Fruit fly (Drosophila melanogaster) whole organism, wandering third instar larva: ENCODE data around the gene CG7011.
A peak's percentile ranks its signal among the peaks of the same experiment; 100 is the strongest.

ENCODE experiments used
- Abd-B ChIP-seq: fragments of >200 bp; optimal IDR thresholded peaks from 2 replicates; lab custom pipeline; 2017; ENCODE audit warnings: missing biosample characterization, missing genetic modification characterization
- CG32264 ChIP-seq: fragments of 200-800 bp; sonication (Bioruptor generic); optimal IDR thresholded peaks from 2 replicates; lab custom pipeline; 2016; ENCODE audit warnings: missing biosample characterization, missing genetic modification characterization
- CG9705 ChIP-seq: fragments of 200-800 bp; sonication (Bioruptor generic); optimal IDR thresholded peaks from 2 replicates; lab custom pipeline; 2018; ENCODE audit warnings: missing biosample characterization, mild to moderate bottlenecking, missing genetic modification characterization
- Dfd ChIP-seq: fragments of >200 bp; optimal IDR thresholded peaks from 2 replicates; lab custom pipeline; 2017; ENCODE audit warnings: missing biosample characterization, missing genetic modification characterization
- Dif ChIP-seq: fragments of 200-275, 200-300 bp; sonication (Bioruptor generic); optimal IDR thresholded peaks from 2 replicates; lab custom pipeline; 2018; ENCODE audit warnings: missing biosample characterization, missing genetic modification characterization; ENCODE audit not compliant: partially characterized antibody
- GATAd ChIP-seq: sonication (Bioruptor generic); optimal IDR thresholded peaks from 2 replicates; lab custom pipeline; 2016; ENCODE audit warnings: missing biosample characterization, missing genetic modification characterization
- HLH106 ChIP-seq: fragments of 200-800 bp; optimal IDR thresholded peaks from 3 replicates; lab custom pipeline; 2019; ENCODE audit warnings: missing biosample characterization, mild to moderate bottlenecking, missing genetic modification characterization, moderate library complexity
- Hr78 ChIP-seq: fragments of >200 bp; optimal IDR thresholded peaks from 2 replicates; lab custom pipeline; 2017; ENCODE audit warnings: missing biosample characterization, missing genetic modification characterization
- Hr83 ChIP-seq: fragments of 200-300 bp; sonication (Bioruptor generic); optimal IDR thresholded peaks from 2 replicates; lab custom pipeline; 2016; ENCODE audit warnings: missing biosample characterization, mild to moderate bottlenecking, missing genetic modification characterization, moderate library complexity; ENCODE audit not compliant: poor library complexity, severe bottlenecking
- Jra ChIP-seq: sonication (Bioruptor generic); optimal IDR thresholded peaks from 2 replicates; lab custom pipeline; 2016; ENCODE audit warnings: missing biosample characterization, missing genetic modification characterization
- Mio ChIP-seq: sonication (Bioruptor generic); optimal IDR thresholded peaks from 2 replicates; lab custom pipeline; 2016; ENCODE audit warnings: missing biosample characterization, missing genetic modification characterization
- Myc ChIP-seq: fragments of >200 bp; optimal IDR thresholded peaks from 2 replicates; lab custom pipeline; 2017
- N ChIP-seq: fragments of >200 bp; optimal IDR thresholded peaks from 2 replicates; lab custom pipeline; 2018; ENCODE audit warnings: missing biosample characterization, missing external identifiers, missing genetic modification characterization
- OdsH ChIP-seq: fragments of 200-800 bp; sonication (Bioruptor generic); optimal IDR thresholded peaks from 2 replicates; lab custom pipeline; 2016; ENCODE audit warnings: missing biosample characterization, mild to moderate bottlenecking, missing genetic modification characterization
- Rel ChIP-seq, 2 experiments: fragments of 200-800 bp; sonication (Bioruptor generic) in 1 of 2; optimal IDR thresholded peaks; 2 replicates in 1 of 2; 3 replicates in 1 of 2; lab custom pipeline; 2016 to 2019; ENCODE audit warnings: mild to moderate bottlenecking in 2 of 2, missing biosample characterization in 2 of 2, missing genetic modification characterization in 2 of 2, moderate library complexity in 1 of 2
- Sp1 ChIP-seq: fragments of 200-800 bp; sonication (Bioruptor generic); optimal IDR thresholded peaks from 3 replicates; lab custom pipeline; 2019; ENCODE audit warnings: missing biosample characterization, mild to moderate bottlenecking, missing genetic modification characterization, moderate library complexity
- Vsx2 ChIP-seq: fragments of 200-300, 225-300 bp; sonication (Bioruptor generic); optimal IDR thresholded peaks from 2 replicates; lab custom pipeline; 2018; ENCODE audit warnings: missing biosample characterization, missing genetic modification characterization; ENCODE audit not compliant: partially characterized antibody
- br ChIP-seq: fragments of 200-800 bp; sonication (Bioruptor generic); optimal IDR thresholded peaks from 2 replicates; lab custom pipeline; 2016; ENCODE audit warnings: missing biosample characterization, missing genetic modification characterization
- dl ChIP-seq, 2 experiments: fragments of 175-275, 200-275 bp in 1 of 2; fragments of 200-275 bp in 1 of 2; sonication (Bioruptor generic); optimal IDR thresholded peaks; lab custom pipeline; 2018; ENCODE audit warnings: mild to moderate bottlenecking in 2 of 2, missing biosample characterization in 2 of 2, missing genetic modification characterization in 2 of 2, moderate library complexity in 2 of 2; ENCODE audit not compliant: partially characterized antibody in 2 of 2, insufficient read depth in 1 of 2
- dsf ChIP-seq: sonication (Bioruptor generic); optimal IDR thresholded peaks from 2 replicates; lab custom pipeline; 2016; ENCODE audit warnings: missing biosample characterization, missing genetic modification characterization, borderline replicate concordance
- ey ChIP-seq: fragments of 200-800 bp; sonication (Bioruptor generic); optimal IDR thresholded peaks from 2 replicates; lab custom pipeline; 2016; ENCODE audit warnings: missing biosample characterization, missing genetic modification characterization
- fru ChIP-seq: fragments of 200-800 bp; sonication (Bioruptor generic); optimal IDR thresholded peaks from 3 replicates; lab custom pipeline; 2016; ENCODE audit warnings: missing biosample characterization, mild to moderate bottlenecking, missing genetic modification characterization
- jim ChIP-seq: fragments of 175-275, 200-325 bp; sonication (Bioruptor generic); optimal IDR thresholded peaks from 2 replicates; lab custom pipeline; 2016; ENCODE audit warnings: missing biosample characterization, mild to moderate bottlenecking, missing genetic modification characterization
- lola ChIP-seq: fragments of >200 bp; optimal IDR thresholded peaks from 2 replicates; lab custom pipeline; 2017; ENCODE audit warnings: missing biosample characterization, missing genetic modification characterization
- pan ChIP-seq: fragments of >200 bp; optimal IDR thresholded peaks from 2 replicates; lab custom pipeline; 2017
- psq ChIP-seq: fragments of 200-800 bp; sonication (Bioruptor generic); optimal IDR thresholded peaks from 3 replicates; lab custom pipeline; 2017; ENCODE audit warnings: missing biosample characterization, mild to moderate bottlenecking, missing genetic modification characterization, moderate library complexity
- sage ChIP-seq: fragments of 200-800 bp; sonication (Bioruptor generic); optimal IDR thresholded peaks from 2 replicates; lab custom pipeline; 2016; ENCODE audit warnings: missing biosample characterization, mild to moderate bottlenecking, missing genetic modification characterization
- sv ChIP-seq: fragments of 200-800 bp; sonication (Bioruptor generic); optimal IDR thresholded peaks from 3 replicates; lab custom pipeline; 2016; ENCODE audit warnings: missing biosample characterization, missing genetic modification characterization
- tai ChIP-seq: sonication (Bioruptor generic); optimal IDR thresholded peaks from 2 replicates; lab custom pipeline; 2016; ENCODE audit warnings: missing biosample characterization, missing genetic modification characterization
- woc ChIP-seq: sonication (Bioruptor generic); optimal IDR thresholded peaks from 2 replicates; lab custom pipeline; 2016; ENCODE audit warnings: missing biosample characterization, mild to moderate bottlenecking, missing genetic modification characterization

Gene CG7011

dm6 chr3L:15131278-15131677 lies 32.1 kb downstream of the CG7011 start, which contains the start of gene CG13457:
Gene CG13457, minus strand, starts transcription at chr3L:15131378.
- TF ChIP-seq ey, result no peak
- TF ChIP-seq Vsx2 (GFP tag; lab: Kevin White, UChicago), result no peak
- no peak for TF ChIP-seq dsf (GFP tag; lab: Kevin White, UChicago)
- no peak for TF ChIP-seq woc (GFP tag; lab: Kevin White, UChicago)
- TF ChIP-seq HLH106 (tag; lab: Kevin White, UChicago), result no peak
- TF ChIP-seq Mio (GFP tag; lab: Kevin White, UChicago), result no peak
- no peak for TF ChIP-seq dl (GFP tag; optimal IDR thresholded peaks at IDR 0.05; lab: Kevin White, UChicago; ENCODE audit: insufficient read depth in 1 of 2, partially characterized antibody in 2 of 2)
- TF ChIP-seq Hr83 (GFP tag; lab: Kevin White, UChicago), result no peak
- TF ChIP-seq Rel (GFP tag; optimal IDR thresholded peaks at IDR 0.05; lab: Kevin White, UChicago), result no peak
- TF ChIP-seq Rel (tag; optimal IDR thresholded peaks at IDR 0.05; lab: Kevin White, UChicago), result no peak
- TF ChIP-seq sage (GFP tag; lab: Kevin White, UChicago), result no peak
- no peak for TF ChIP-seq N
- TF ChIP-seq CG9705, result no peak
- no peak for TF ChIP-seq lola (GFP tag; lab: Kevin White, UChicago)
- no peak for TF ChIP-seq Hr78

- no peak for TF ChIP-seq Dfd (GFP tag; lab: Kevin White, UChicago)
- TF ChIP-seq dl (GFP tag; optimal IDR thresholded peaks at IDR 0.05; lab: Kevin White, UChicago; ENCODE audit: insufficient read depth in 1 of 2, partially characterized antibody in 2 of 2), result no peak
- no peak for TF ChIP-seq tai (GFP tag; lab: Kevin White, UChicago)
- TF ChIP-seq ey, result no peak
- no peak for TF ChIP-seq Rel (GFP tag; optimal IDR thresholded peaks at IDR 0.05; lab: Kevin White, UChicago)
- no peak for TF ChIP-seq Rel (tag; optimal IDR thresholded peaks at IDR 0.05; lab: Kevin White, UChicago)
- no peak for TF ChIP-seq sage (GFP tag; lab: Kevin White, UChicago)
- no peak for TF ChIP-seq CG9705
Observed at dm6 chr3L:15125717-15126116, 37.7 kb downstream of the CG7011 start.

- TF ChIP-seq OdsH (GFP tag; lab: Kevin White, UChicago), result peak; percentile 17
- TF ChIP-seq Dif, result peak; percentile 33
- TF ChIP-seq Mio (GFP tag; lab: Kevin White, UChicago), result no peak
- TF ChIP-seq Myc (lab: Kevin White, UChicago), result no peak
- TF ChIP-seq Hr78, result no peak
- no peak for TF ChIP-seq fru (GFP tag; lab: Kevin White, UChicago)
- peak; percentile 9 for TF ChIP-seq br (GFP tag; lab: Kevin White, UChicago)
- peak; percentile 2 for TF ChIP-seq psq (GFP tag; lab: Kevin White, UChicago)
- no peak for TF ChIP-seq sv (GFP tag; lab: Kevin White, UChicago)
- TF ChIP-seq Abd-B, result no peak
- peak in 1 of 2 experiments; percentile 31 for TF ChIP-seq dl (GFP tag; optimal IDR thresholded peaks at IDR 0.05; lab: Kevin White, UChicago; ENCODE audit: insufficient read depth in 1 of 2, partially characterized antibody in 2 of 2)
- no peak for TF ChIP-seq ey
- no peak for TF ChIP-seq GATAd (GFP tag; lab: Kevin White, UChicago)
- TF ChIP-seq HLH106 (tag; lab: Kevin White, UChicago), result no peak
- no peak for TF ChIP-seq jim (GFP tag; lab: Kevin White, UChicago)
- no peak for TF ChIP-seq N
- TF ChIP-seq dsf (GFP tag; lab: Kevin White, UChicago), result no peak
- no peak for TF ChIP-seq Sp1 (GFP tag; lab: Kevin White, UChicago)
- peak; percentile 8 for TF ChIP-seq woc (GFP tag; lab: Kevin White, UChicago)
Observed at dm6 chr3L:15125077-15125652, 38.3 kb downstream of the CG7011 start, which contains the start of gene CG16959. Gene CG16959, minus strand, starts transcription at chr3L:15125321.

- TF ChIP-seq woc (GFP tag; lab: Kevin White, UChicago), result no peak
- TF ChIP-seq Rel (GFP tag; optimal IDR thresholded peaks at IDR 0.05; lab: Kevin White, UChicago), result no peak
- peak; percentile 56 for TF ChIP-seq Rel (tag; optimal IDR thresholded peaks at IDR 0.05; lab: Kevin White, UChicago)
- TF ChIP-seq Dfd (GFP tag; lab: Kevin White, UChicago), result no peak
- no peak for TF ChIP-seq Sp1 (GFP tag; lab: Kevin White, UChicago)
- TF ChIP-seq, all 38 proteins: peak for 1
Observed at dm6 chr3L:15123736-15124135, 39.7 kb downstream of the CG7011 start.

dm6 chr3L:15121272-15121671 lies 42.2 kb downstream of the CG7011 start, which contains the start of gene CG32847:
Gene CG32847, plus strand, starts transcription at chr3L:15121572.
- TF ChIP-seq GATAd (GFP tag; lab: Kevin White, UChicago) (no peak), Abd-B (no peak), CG32264 (GFP tag; lab: Kevin White, UChicago) (no peak), pan (lab: Kevin White, UChicago) (no peak), woc (GFP tag; lab: Kevin White, UChicago) (no peak), Hr83 (GFP tag; lab: Kevin White, UChicago) (no peak), fru (GFP tag; lab: Kevin White, UChicago) (no peak), tai (GFP tag; lab: Kevin White, UChicago) (no peak), Dif (no peak), br (GFP tag; lab: Kevin White, UChicago) (no peak), Jra (GFP tag; lab: Kevin White, UChicago) (no peak), Hr78 (no peak)
